Worm (Caenorhabditis elegans) whole organism, young adult: Measurements from ENCODE around the gene C47E12.10.

Experiments used
- B0019.2 ChIP-seq: fragments of 200-800 bp; sonication (Bioruptor generic); conservative IDR thresholded peaks from 2 replicates; pipeline ENCODE4 v1.3.6; 2022; ENCODE audit warnings: missing genetic modification reagents, missing genetic modification characterization, missing compliant biosample characterization
- B0035.1 ChIP-seq: sonication (generic microtip); optimal IDR thresholded peaks from 2 replicates; lab custom pipeline; 2016; ENCODE audit warnings: missing genetic modification characterization, mild to moderate bottlenecking, missing compliant biosample characterization, missing genotype, missing genetic modification reagents
- D2030.7 ChIP-seq: fragments of 200-800 bp; sonication (Bioruptor generic); IDR thresholded peaks from 2 replicates; pipeline ENCODE4 v1.3.6; 2022; ENCODE audit warnings: missing genetic modification reagents, missing genetic modification characterization, missing compliant biosample characterization
- F10E7.11 ChIP-seq: sonication (generic microtip); optimal IDR thresholded peaks from 2 replicates; lab custom pipeline; 2017; ENCODE audit warnings: mild to moderate bottlenecking, missing genetic modification characterization, moderate library complexity, missing compliant biosample characterization
- F22D6.2 ChIP-seq: sonication (generic microtip); optimal IDR thresholded peaks from 2 replicates; lab custom pipeline; 2016; ENCODE audit warnings: mild to moderate bottlenecking, missing genetic modification characterization, missing compliant biosample characterization
- F49E8.2 ChIP-seq: sonication (generic microtip); optimal IDR thresholded peaks from 3 replicates; lab custom pipeline; 2017; ENCODE audit warnings: missing genetic modification characterization, mild to moderate bottlenecking, missing compliant biosample characterization, antibody characterized with exemption, moderate library complexity; ENCODE audit not compliant: insufficient read depth
- F57C9.4 ChIP-seq: sonication (generic microtip); optimal IDR thresholded peaks from 2 replicates; lab custom pipeline; 2017; ENCODE audit warnings: mild to moderate bottlenecking, missing genetic modification characterization, missing compliant biosample characterization
- K12H6.12 ChIP-seq: fragments of 200-800 bp; sonication (Bioruptor generic); optimal IDR thresholded peaks from 2 replicates; lab custom pipeline; 2018; ENCODE audit warnings: mild to moderate bottlenecking, missing genetic modification characterization, missing compliant biosample characterization
- T07F8.4 ChIP-seq: sonication (generic microtip); optimal IDR thresholded peaks from 2 replicates; lab custom pipeline; 2016; ENCODE audit warnings: mild to moderate bottlenecking, missing genetic modification characterization, moderate library complexity, missing compliant biosample characterization
- Y95B8A.8 ChIP-seq: fragments of 200-800 bp; sonication (Bioruptor generic); IDR thresholded peaks from 2 replicates; pipeline ENCODE4 v1.3.6; 2022; ENCODE audit warnings: missing genetic modification reagents, missing genetic modification characterization, missing compliant biosample characterization
- ZK185.1 ChIP-seq: sonication (generic microtip); optimal IDR thresholded peaks from 2 replicates; lab custom pipeline; 2016; ENCODE audit warnings: mild to moderate bottlenecking, missing genetic modification characterization, missing compliant biosample characterization; ENCODE audit not compliant: poor library complexity, severe bottlenecking
- akir-1 ChIP-seq: fragments of 200-800 bp; sonication (Bioruptor generic); optimal IDR thresholded peaks from 2 replicates; lab custom pipeline; 2018; ENCODE audit warnings: mild to moderate bottlenecking, missing genetic modification characterization, moderate library complexity, missing compliant biosample characterization
- aptf-2 ChIP-seq: fragments of 200-800 bp; sonication (Bioruptor generic); conservative IDR thresholded peaks from 2 replicates; pipeline ENCODE4 v1.3.6; 2022; ENCODE audit warnings: missing genetic modification reagents, missing genetic modification characterization, missing compliant biosample characterization
- aptf-3 ChIP-seq: fragments of 200-800 bp; sonication (Bioruptor generic); IDR thresholded peaks from 2 replicates; pipeline ENCODE4 v1.3.6; 2022; ENCODE audit warnings: missing genetic modification characterization, missing compliant biosample characterization
- attf-3 ChIP-seq: fragments of 200-800 bp; sonication (Bioruptor generic); conservative IDR thresholded peaks from 2 replicates; pipeline ENCODE4 v1.3.6; 2022; ENCODE audit warnings: missing genetic modification reagents, missing genetic modification characterization, missing compliant biosample characterization
- cebp-1 ChIP-seq, 2 experiments: fragments of 200-800 bp in 1 of 2; sonication (Bioruptor generic) in 1 of 2; sonication (generic microtip) in 1 of 2; IDR thresholded peaks in 1 of 2; optimal IDR thresholded peaks in 1 of 2; 2 replicates each; pipeline versions ENCODE4 v1.3.6 to Lab custom; 2017 to 2022; ENCODE audit warnings: missing compliant biosample characterization in 2 of 2, missing genetic modification characterization in 2 of 2, mild to moderate bottlenecking in 1 of 2, missing genetic modification reagents in 1 of 2, moderate library complexity in 1 of 2
- cebp-2 ChIP-seq: fragments of 200-800 bp; sonication (Bioruptor generic); IDR thresholded peaks from 2 replicates; pipeline ENCODE4 v1.3.6; 2022; ENCODE audit warnings: missing genetic modification characterization, missing compliant biosample characterization
- ceh-27 ChIP-seq: fragments of 200-800 bp; sonication (Bioruptor generic); optimal IDR thresholded peaks from 2 replicates; lab custom pipeline; 2018; ENCODE audit warnings: mild to moderate bottlenecking, missing genetic modification characterization, moderate library complexity, missing compliant biosample characterization
- chd-7 ChIP-seq: sonication (generic microtip); optimal IDR thresholded peaks from 2 replicates; lab custom pipeline; 2016; ENCODE audit warnings: mild to moderate bottlenecking, missing genetic modification characterization, moderate library complexity, missing compliant biosample characterization
- egl-18 ChIP-seq: fragments of 200-800 bp; sonication (Bioruptor generic); IDR thresholded peaks from 2 replicates; pipeline ENCODE4 v1.3.6; 2022; ENCODE audit warnings: missing genetic modification reagents, missing genetic modification characterization, missing compliant biosample characterization
- him-1 ChIP-seq: sonication (generic microtip); optimal IDR thresholded peaks from 2 replicates; lab custom pipeline; 2016; ENCODE audit warnings: missing genotype, missing genetic modification reagents, missing genetic modification characterization, missing compliant biosample characterization
- hrde-1 ChIP-seq: sonication (generic microtip); optimal IDR thresholded peaks from 2 replicates; lab custom pipeline; 2016; ENCODE audit warnings: missing genetic modification characterization, mild to moderate bottlenecking, missing compliant biosample characterization, moderate library complexity, missing genotype, missing genetic modification reagents, borderline replicate concordance
- lin-26 ChIP-seq: fragments of 200-800 bp; sonication (Bioruptor generic); IDR thresholded peaks from 2 replicates; pipeline ENCODE4 v1.3.6; 2022; ENCODE audit warnings: missing genetic modification reagents, missing genetic modification characterization, missing compliant biosample characterization
- lin-40 ChIP-seq: sonication (generic microtip); optimal IDR thresholded peaks from 2 replicates; lab custom pipeline; 2016; ENCODE audit warnings: missing genetic modification characterization, mild to moderate bottlenecking, missing compliant biosample characterization, missing genotype, missing genetic modification reagents
- lsy-27 ChIP-seq: sonication (generic microtip); optimal IDR thresholded peaks from 2 replicates; lab custom pipeline; 2017; ENCODE audit warnings: missing genetic modification characterization, mild to moderate bottlenecking, missing compliant biosample characterization, antibody characterized with exemption, missing genotype, borderline replicate concordance; ENCODE audit not compliant: insufficient read depth
- madf-10 ChIP-seq: sonication (generic microtip); optimal IDR thresholded peaks from 2 replicates; lab custom pipeline; 2016; ENCODE audit warnings: mild to moderate bottlenecking, missing genetic modification characterization, missing compliant biosample characterization
- madf-8 ChIP-seq: fragments of 200-800 bp; sonication (Bioruptor generic); conservative IDR thresholded peaks from 2 replicates; pipeline ENCODE4 v1.3.6; 2022; ENCODE audit warnings: missing genetic modification reagents, missing genetic modification characterization, missing compliant biosample characterization
- mcd-1 ChIP-seq: fragments of 200-800 bp; sonication (Bioruptor generic); IDR thresholded peaks from 2 replicates; pipeline ENCODE4 v1.3.6; 2022; ENCODE audit warnings: missing genetic modification reagents, missing genetic modification characterization, missing compliant biosample characterization
- nfyb-1 ChIP-seq: fragments of 200-800 bp; sonication (Bioruptor generic); IDR thresholded peaks from 2 replicates; pipeline ENCODE4 v1.3.6; 2022; ENCODE audit warnings: missing genetic modification reagents, missing genetic modification characterization, missing compliant biosample characterization
- nhr-120 ChIP-seq: fragments of 200-800 bp; sonication (Bioruptor generic); IDR thresholded peaks from 2 replicates; pipeline ENCODE4 v1.3.6; 2022; ENCODE audit warnings: missing genetic modification characterization, missing compliant biosample characterization
- nhr-27 ChIP-seq: fragments of 200-800 bp; sonication (Bioruptor generic); optimal IDR thresholded peaks from 2 replicates; lab custom pipeline; 2018; ENCODE audit warnings: mild to moderate bottlenecking, missing genetic modification characterization, moderate library complexity, missing compliant biosample characterization
- nhr-90 ChIP-seq: sonication (generic microtip); optimal IDR thresholded peaks from 2 replicates; lab custom pipeline; 2016; ENCODE audit warnings: missing genotype, mild to moderate bottlenecking, missing genetic modification characterization, missing compliant biosample characterization
- repo-1 ChIP-seq: sonication (generic microtip); optimal IDR thresholded peaks from 2 replicates; lab custom pipeline; 2017; ENCODE audit warnings: mild to moderate bottlenecking, missing genetic modification characterization, missing compliant biosample characterization
- rpc-1 ChIP-seq, 2 experiments: fragments of 150-350 bp in 1 of 2; sonication (generic microtip) in 1 of 2; optimal IDR thresholded peaks; 2 replicates each; lab custom pipeline; 2014 to 2018; ENCODE audit warnings: missing biosample characterization in 1 of 2, missing genetic modification characterization in 1 of 2, missing genetic modification reagents in 1 of 2, missing genotype in 1 of 2
- sdz-38 ChIP-seq: sonication (generic microtip); optimal IDR thresholded peaks from 2 replicates; lab custom pipeline; 2016; ENCODE audit warnings: missing genotype, missing genetic modification characterization, missing compliant biosample characterization
- somi-1 ChIP-seq: fragments of 200-800 bp; sonication (Bioruptor generic); optimal IDR thresholded peaks from 2 replicates; lab custom pipeline; 2018; ENCODE audit warnings: mild to moderate bottlenecking, missing genetic modification characterization, missing compliant biosample characterization
- tlf-1 ChIP-seq: fragments of 200-800 bp; sonication (Bioruptor generic); optimal IDR thresholded peaks from 2 replicates; lab custom pipeline; 2018; ENCODE audit warnings: mild to moderate bottlenecking, missing genetic modification characterization, missing compliant biosample characterization
- zfh-2 ChIP-seq: fragments of 200-800 bp; sonication (Bioruptor generic); conservative IDR thresholded peaks from 2 replicates; pipeline ENCODE4 v1.3.6; 2022; ENCODE audit warnings: missing genetic modification reagents, missing genetic modification characterization, missing compliant biosample characterization
- zim-3 ChIP-seq: sonication (generic microtip); optimal IDR thresholded peaks from 2 replicates; lab custom pipeline; 2017; ENCODE audit warnings: mild to moderate bottlenecking, missing genetic modification characterization, moderate library complexity, missing compliant biosample characterization
- ztf-25 ChIP-seq: fragments of 200-800 bp; sonication (Bioruptor generic); IDR thresholded peaks from 2 replicates; pipeline ENCODE4 v1.3.6; 2022; ENCODE audit warnings: missing genetic modification reagents, missing genetic modification characterization, missing compliant biosample characterization
- ztf-3 ChIP-seq: fragments of 200-800 bp; sonication (Bioruptor generic); optimal IDR thresholded peaks from 2 replicates; lab custom pipeline; 2018; ENCODE audit warnings: mild to moderate bottlenecking, missing genetic modification characterization, missing compliant biosample characterization
- ztf-6 ChIP-seq: fragments of 200-800 bp; sonication (Bioruptor generic); IDR thresholded peaks from 2 replicates; pipeline ENCODE4 v1.3.6; 2022; ENCODE audit warnings: missing genetic modification reagents, missing genetic modification characterization, missing compliant biosample characterization

C47E12.10 gene

DNA sequence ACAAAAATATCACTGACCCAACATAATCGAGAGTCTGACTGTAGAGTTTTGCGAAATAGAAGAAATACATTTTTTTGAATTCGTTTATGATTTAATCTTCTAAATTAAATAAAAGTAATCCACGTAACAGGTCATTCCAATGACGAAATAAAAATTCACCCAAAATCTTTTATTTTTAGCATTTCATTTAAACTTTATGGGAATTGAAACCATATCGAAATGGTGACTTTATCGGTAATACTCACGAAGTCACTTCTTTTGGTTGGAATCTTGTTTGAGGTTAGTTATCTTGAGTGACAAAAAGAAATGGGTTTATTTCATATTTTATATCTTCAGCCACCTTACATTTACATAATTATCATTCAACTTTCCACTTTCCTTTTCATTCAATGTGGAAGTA, at the start of gene C47E12.10, which contains the start of gene C47E12.12:
Gene C47E12.10 (plus strand): TSS at position 172 of the 400 bp plus-strand sequence.
Gene C47E12.12 (minus strand): TSS at position 101 of the 400 bp plus-strand sequence.
- TF ChIP-seq nfyb-1 (GFP tag; lab: Robert Waterston, UW) (no peak), rpc-1 (optimal IDR thresholded peaks at IDR 0.05; lab: Kevin White, UChicago) (no peak), rpc-1 (tag; optimal IDR thresholded peaks at IDR 0.05; lab: Kevin White, UChicago) (no peak), nhr-27 (tag; lab: Kevin White, UChicago) (no peak), D2030.7 (GFP tag; lab: Robert Waterston, UW) (no peak), zim-3 (tag; lab: Kevin White, UChicago) (no peak)
- TF ChIP-seq, all 124 proteins: peak for 0

- TF ChIP-seq chd-7 (tag; lab: Kevin White, UChicago) (no peak), egl-18 (GFP tag; lab: Robert Waterston, UW) (no peak), ztf-6 (GFP tag; lab: Robert Waterston, UW) (no peak), ztf-3 (GFP tag; lab: Kevin White, UChicago) (no peak), ceh-27 (GFP tag; lab: Kevin White, UChicago) (no peak), sdz-38 (tag; lab: Kevin White, UChicago) (no peak), T07F8.4 (no peak), aptf-3 (GFP tag; lab: Robert Waterston, UW) (no peak), somi-1 (GFP tag; lab: Kevin White, UChicago) (no peak), F10E7.11 (tag; lab: Kevin White, UChicago) (no peak), tlf-1 (GFP tag; lab: Kevin White, UChicago) (no peak), ztf-25 (no peak), mcd-1 (GFP tag; lab: Robert Waterston, UW) (no peak), hrde-1 (tag; lab: Kevin White, UChicago) (no peak), akir-1 (no peak), aptf-2 (GFP tag; lab: Robert Waterston, UW) (no peak), lsy-27 (tag; lab: Kevin White, UChicago) (no peak), madf-10 (no peak), madf-8 (GFP tag; lab: Robert Waterston, UW) (no peak)
- TF ChIP-seq, all 124 proteins: peak for 0
Measured at ce11 chrIV:9924419-9924818, 48.2 kb upstream of the C47E12.10 start.

ce11 chrIV:9928180-9928896, 44.3 kb upstream of the C47E12.10 start, which contains the start of gene dur-1:
Gene dur-1, minus strand, starts transcription at chrIV:9928230.
- TF ChIP-seq K12H6.12 (tag; lab: Kevin White, UChicago) = peak; percentile 25
- no peak for TF ChIP-seq ZK185.1 (tag; lab: Kevin White, UChicago)
- TF ChIP-seq cebp-1 (GFP tag; IDR thresholded peaks at IDR 0.05; lab: Robert Waterston, UW) = no peak
- TF ChIP-seq cebp-1 (tag; optimal IDR thresholded peaks at IDR 0.05; lab: Kevin White, UChicago) = no peak
- TF ChIP-seq lin-40 (tag; lab: Kevin White, UChicago) = no peak
- TF ChIP-seq zfh-2 (GFP tag; lab: Robert Waterston, UW) = no peak
- no peak for TF ChIP-seq Y95B8A.8 (GFP tag; lab: Robert Waterston, UW)
- TF ChIP-seq, all 124 proteins: peak for 1

ce11 chrIV:9932055-9932454, 40.5 kb upstream of the C47E12.10 start, which contains the start of the genes trmt-10A and F25H8.2:
Gene trmt-10A, minus strand, starts transcription at chrIV:9932213.
Gene F25H8.2, plus strand, starts transcription at chrIV:9932235.
- TF ChIP-seq B0035.1 (no peak), F57C9.4 (tag; lab: Kevin White, UChicago) (no peak), cebp-2 (GFP tag; lab: Robert Waterston, UW) (no peak), B0019.2 (GFP tag; lab: Robert Waterston, UW) (no peak), F22D6.2 (tag; lab: Kevin White, UChicago) (no peak), lin-26 (GFP tag; lab: Robert Waterston, UW) (no peak), mcd-1 (GFP tag; lab: Robert Waterston, UW) (peak; percentile 70), him-1 (tag; lab: Kevin White, UChicago) (no peak), attf-3 (GFP tag; lab: Robert Waterston, UW) (peak; percentile 76), nhr-120 (GFP tag; lab: Robert Waterston, UW) (no peak), F49E8.2 (tag; lab: Kevin White, UChicago) (no peak), egl-18 (GFP tag; lab: Robert Waterston, UW) (no peak), repo-1 (tag; lab: Kevin White, UChicago) (no peak), nhr-90 (tag; lab: Kevin White, UChicago) (no peak)
